Worm (Caenorhabditis elegans) whole organism, L4 larva: ENCODE measurements around the gene nhr-48.

Experiments
- D1046.2 ChIP-seq: fragments of 200-800 bp; sonication (Bioruptor generic); IDR thresholded peaks from 2 replicates; pipeline ENCODE4 v1.3.6; 2022; ENCODE audit warnings: missing genetic modification characterization, missing compliant biosample characterization
- F44E2.7 ChIP-seq: fragments of 200-800 bp; sonication (Bioruptor generic); IDR thresholded peaks from 2 replicates; pipeline ENCODE4 v2.1.2; 2022; ENCODE audit warnings: missing genetic modification characterization, missing compliant biosample characterization
- F49E8.2 ChIP-seq: sonication (generic microtip); optimal IDR thresholded peaks from 2 replicates; lab custom pipeline; 2016; ENCODE audit warnings: missing compliant biosample characterization, mild to moderate bottlenecking, missing genetic modification characterization, borderline replicate concordance
- R02D3.7 ChIP-seq: fragments of 150-350 bp; sonication (generic microtip); optimal IDR thresholded peaks from 3 replicates; lab custom pipeline; 2014; ENCODE audit warnings: missing biosample characterization, missing genetic modification characterization
- T20F7.1 ChIP-seq: fragments of 200-800 bp; sonication (Bioruptor generic); optimal IDR thresholded peaks from 2 replicates; lab custom pipeline; 2018; ENCODE audit warnings: mild to moderate bottlenecking, missing genetic modification characterization, missing compliant biosample characterization
- T26A8.4 ChIP-seq: fragments of 200-800 bp; sonication (Bioruptor generic); IDR thresholded peaks from 2 replicates; pipeline ENCODE4 v1.3.6; 2022; ENCODE audit warnings: missing genetic modification characterization, missing compliant biosample characterization
- Y48G9A.11 ChIP-seq: fragments of 200-800 bp; sonication (Bioruptor generic); IDR thresholded peaks from 2 replicates; pipeline ENCODE4 v1.3.6; 2022; ENCODE audit warnings: missing genetic modification reagents, missing genetic modification characterization, missing compliant biosample characterization
- ZK337.2 ChIP-seq: fragments of 200-800 bp; sonication (Bioruptor generic); IDR thresholded peaks from 2 replicates; pipeline ENCODE4 v1.3.6; 2022; ENCODE audit warnings: missing genetic modification reagents, missing genetic modification characterization, missing compliant biosample characterization
- ama-1 ChIP-seq: fragments of 150-350 bp; optimal IDR thresholded peaks from 2 replicates; lab custom pipeline; 2014; ENCODE audit warnings: inconsistent platforms, mixed read lengths
- arid-1 ChIP-seq: fragments of 200-800 bp; sonication (Bioruptor generic); conservative IDR thresholded peaks from 2 replicates; pipeline ENCODE4 v1.3.6; 2022; ENCODE audit warnings: missing genetic modification reagents, missing genetic modification characterization, missing compliant biosample characterization
- ceh-20 ChIP-seq: fragments of 200-800 bp; sonication (Bioruptor generic); IDR thresholded peaks from 2 replicates; pipeline ENCODE4 v1.3.6; 2022; ENCODE audit warnings: missing genetic modification reagents, missing genetic modification characterization, missing compliant biosample characterization
- ceh-28 ChIP-seq: fragments of 150-350 bp; optimal IDR thresholded peaks from 2 replicates; lab custom pipeline; 2014; ENCODE audit warnings: missing biosample characterization, missing genetic modification reagents, missing genetic modification characterization
- ctbp-1 ChIP-seq: fragments of 200-800 bp; sonication (Bioruptor generic); IDR thresholded peaks from 2 replicates; pipeline ENCODE4 v1.3.6; 2022; ENCODE audit warnings: missing genetic modification reagents, missing genetic modification characterization, missing compliant biosample characterization
- daf-16 ChIP-seq, 3 experiments: sonication (generic microtip); optimal IDR thresholded peaks; 2 replicates each; lab custom pipeline; 2016 to 2017; ENCODE audit warnings: missing genetic modification characterization in 3 of 3, missing genetic modification reagents in 3 of 3, mild to moderate bottlenecking in 2 of 3, missing compliant biosample characterization in 2 of 3, missing biosample characterization in 1 of 3, moderate library complexity in 1 of 3
- daf-8 ChIP-seq: fragments of 200-800 bp; sonication (Bioruptor generic); IDR thresholded peaks from 2 replicates; pipeline ENCODE4 v1.3.6; 2022; ENCODE audit warnings: missing genetic modification characterization, missing compliant biosample characterization
- dmd-8 ChIP-seq: fragments of 200-800 bp; sonication (Bioruptor generic); IDR thresholded peaks from 2 replicates; pipeline ENCODE4 v1.3.6; 2022; ENCODE audit warnings: missing genetic modification characterization, missing compliant biosample characterization
- dve-1 ChIP-seq: sonication (generic microtip); optimal IDR thresholded peaks from 2 replicates; lab custom pipeline; 2017; ENCODE audit warnings: antibody characterized with exemption, mild to moderate bottlenecking, missing genetic modification characterization, missing compliant biosample characterization; ENCODE audit not compliant: insufficient read depth
- egl-43 ChIP-seq: fragments of 200-800 bp; sonication (Bioruptor generic); IDR thresholded peaks from 2 replicates; pipeline ENCODE4 v1.3.6; 2022; ENCODE audit warnings: missing genetic modification reagents, missing genetic modification characterization, missing compliant biosample characterization
- fos-1 ChIP-seq: fragments of 150-350 bp; optimal IDR thresholded peaks from 2 replicates; lab custom pipeline; 2014; ENCODE audit warnings: missing biosample characterization, missing genetic modification characterization
- hlh-30 ChIP-seq: sonication (generic microtip); optimal IDR thresholded peaks from 2 replicates; lab custom pipeline; 2017; ENCODE audit warnings: antibody characterized with exemption, mild to moderate bottlenecking, missing genetic modification characterization, missing compliant biosample characterization; ENCODE audit not compliant: insufficient read depth
- hmg-1.1 ChIP-seq: fragments of 200-800 bp; sonication (Bioruptor generic); IDR thresholded peaks from 2 replicates; pipeline ENCODE4 v1.3.6; 2022; ENCODE audit warnings: missing genetic modification reagents, missing genetic modification characterization, missing compliant biosample characterization
- lim-7 ChIP-seq: fragments of 200-800 bp; sonication (Bioruptor generic); IDR thresholded peaks from 2 replicates; pipeline ENCODE4 v1.3.6; 2022; ENCODE audit warnings: missing genetic modification characterization, missing compliant biosample characterization
- lin-1 ChIP-seq: fragments of 200-800 bp; sonication (Bioruptor generic); IDR thresholded peaks from 2 replicates; pipeline ENCODE4 v1.3.6; 2022; ENCODE audit warnings: missing genetic modification reagents, missing genetic modification characterization, missing compliant biosample characterization
- lin-13 ChIP-seq: fragments of 150-350 bp; optimal IDR thresholded peaks from 2 replicates; lab custom pipeline; 2014; ENCODE audit warnings: missing biosample characterization, missing genetic modification reagents, missing genetic modification characterization
- lin-38 ChIP-seq: fragments of 200-800 bp; sonication (Bioruptor generic); IDR thresholded peaks from 2 replicates; pipeline ENCODE4 v1.3.6; 2022; ENCODE audit warnings: missing genetic modification reagents, missing genetic modification characterization, missing compliant biosample characterization
- lir-3 ChIP-seq: sonication (generic microtip); optimal IDR thresholded peaks from 2 replicates; lab custom pipeline; 2016; ENCODE audit warnings: mild to moderate bottlenecking, missing genetic modification characterization, missing compliant biosample characterization
- madf-5 ChIP-seq, 2 experiments: fragments of 200-800 bp; sonication (Bioruptor generic); IDR thresholded peaks; 2 replicates each; pipeline ENCODE4 v1.3.6; 2022; ENCODE audit warnings: missing compliant biosample characterization in 2 of 2, missing genetic modification characterization in 2 of 2
- madf-9 ChIP-seq: fragments of 200-800 bp; sonication (Bioruptor generic); conservative IDR thresholded peaks from 2 replicates; pipeline ENCODE4 v1.3.6; 2022; ENCODE audit warnings: missing genetic modification reagents, missing genetic modification characterization, missing compliant biosample characterization
- mxl-2 ChIP-seq: fragments of 200-800 bp; sonication (Bioruptor generic); conservative IDR thresholded peaks from 2 replicates; pipeline ENCODE4 v1.3.6; 2022; ENCODE audit warnings: missing genetic modification reagents, missing genetic modification characterization, missing compliant biosample characterization
- nhr-102 ChIP-seq: sonication (generic microtip); optimal IDR thresholded peaks from 2 replicates; lab custom pipeline; 2016; ENCODE audit warnings: mild to moderate bottlenecking, missing genetic modification characterization, moderate library complexity, missing compliant biosample characterization
- nhr-41 ChIP-seq: fragments of 200-800 bp; sonication (Bioruptor generic); IDR thresholded peaks from 2 replicates; pipeline ENCODE4 v1.3.6; 2022; ENCODE audit warnings: missing genetic modification reagents, missing genetic modification characterization, missing compliant biosample characterization
- pha-4 ChIP-seq, 2 experiments: fragments of 150-350 bp in 1 of 2; fragments of 200-800 bp in 1 of 2; sonication (Bioruptor generic) in 1 of 2; IDR thresholded peaks in 1 of 2; optimal IDR thresholded peaks in 1 of 2; 2 replicates each; pipeline versions ENCODE4 v1.3.6 to Lab custom; 2014 to 2022; ENCODE audit warnings: missing genetic modification characterization in 2 of 2, missing genetic modification reagents in 2 of 2, missing biosample characterization in 1 of 2, missing compliant biosample characterization in 1 of 2
- php-3 ChIP-seq: fragments of 200-800 bp; sonication (Bioruptor generic); IDR thresholded peaks from 2 replicates; pipeline ENCODE4 v1.3.6; 2022; ENCODE audit warnings: missing genetic modification reagents, missing genetic modification characterization, missing compliant biosample characterization
- rbr-2 ChIP-seq: sonication (generic microtip); optimal IDR thresholded peaks from 2 replicates; lab custom pipeline; 2016; ENCODE audit warnings: missing genotype, missing genetic modification characterization, missing compliant biosample characterization
- snpc-1.2 ChIP-seq: fragments of 200-800 bp; sonication (Bioruptor generic); IDR thresholded peaks from 2 replicates; pipeline ENCODE4 v1.3.6; 2022; ENCODE audit warnings: missing genetic modification reagents, missing genetic modification characterization, missing compliant biosample characterization
- spr-1 ChIP-seq: sonication (generic microtip); optimal IDR thresholded peaks from 2 replicates; lab custom pipeline; 2016; ENCODE audit warnings: mild to moderate bottlenecking, missing genetic modification characterization, missing compliant biosample characterization
- tra-1 ChIP-seq: fragments of 200-800 bp; sonication (Bioruptor generic); IDR thresholded peaks from 2 replicates; pipeline ENCODE4 v1.3.6; 2022; ENCODE audit warnings: missing genetic modification reagents, missing genetic modification characterization, missing compliant biosample characterization
- vab-7 ChIP-seq: fragments of 200-800 bp; sonication (Bioruptor generic); IDR thresholded peaks from 2 replicates; pipeline ENCODE4 v1.3.6; 2022; ENCODE audit warnings: missing genetic modification reagents, missing genetic modification characterization, missing compliant biosample characterization
- zag-1 ChIP-seq: fragments of 150-350 bp; optimal IDR thresholded peaks from 2 replicates; lab custom pipeline; 2014; ENCODE audit warnings: missing biosample characterization, missing genetic modification characterization
- zip-11 ChIP-seq: fragments of 200-800 bp; sonication (Bioruptor generic); IDR thresholded peaks from 2 replicates; pipeline ENCODE4 v1.3.6; 2022; ENCODE audit warnings: missing genetic modification characterization, missing compliant biosample characterization
- zip-2 ChIP-seq: fragments of 150-350 bp; optimal IDR thresholded peaks from 2 replicates; lab custom pipeline; 2014; ENCODE audit warnings: missing biosample characterization, missing genetic modification characterization

The nhr-48 gene

DNA sequence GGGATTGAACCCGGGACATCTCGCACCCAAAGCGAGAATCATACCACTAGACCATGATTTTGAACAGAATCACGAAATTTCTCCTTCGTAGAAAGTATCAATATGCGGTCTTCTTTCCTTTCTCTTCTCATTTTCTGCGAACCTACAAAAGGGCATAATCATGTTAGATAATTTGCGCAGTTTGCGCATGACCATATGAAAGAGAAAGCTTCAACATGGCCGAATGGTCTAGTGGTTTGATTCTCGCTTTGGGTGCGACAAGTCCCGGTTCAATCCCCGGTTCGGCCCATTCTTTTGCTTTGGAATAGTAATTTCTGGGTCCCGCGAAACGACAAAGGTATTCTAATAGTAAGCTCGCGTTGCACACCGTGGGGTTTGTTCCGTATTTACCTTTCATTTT lies 39.8 kb downstream of the nhr-48 start:
- peak; percentile 56; the same call in 1 of the 2 replicates for TF ChIP-seq vab-7 (GFP tag; lab: Robert Waterston, UW)
- no peak for TF ChIP-seq mxl-2
- TF ChIP-seq F44E2.7 (GFP tag; lab: Robert Waterston, UW), result 0 out of 2 replicates have a peak, but pooled peaks have one; percentile 39
- TF ChIP-seq F49E8.2 (tag; lab: Kevin White, UChicago), result no peak
- TF ChIP-seq madf-5 (GFP tag; IDR thresholded peaks at IDR 0.05; lab: Robert Waterston, UW), result 0 out of 4 replicates have a peak, but pooled peaks of 1 of the 2 experiments have one; percentile 17
- 0 out of 2 replicates have a peak, but pooled peaks have one; percentile 5 for TF ChIP-seq snpc-1.2 (GFP tag; lab: Robert Waterston, UW)
- TF ChIP-seq lin-38 (GFP tag; lab: Robert Waterston, UW), result peak; percentile 61
- TF ChIP-seq lir-3 (tag; lab: Kevin White, UChicago), result peak; percentile 15
- 0 out of 2 replicates have a peak, but pooled peaks have one; percentile 8 for TF ChIP-seq lin-1 (GFP tag; lab: Robert Waterston, UW)
- peak; percentile 57 for TF ChIP-seq nhr-102 (tag; lab: Kevin White, UChicago)
- TF ChIP-seq lim-7 (GFP tag; lab: Robert Waterston, UW), result 0 out of 2 replicates have a peak, but pooled peaks have one; percentile 5
- TF ChIP-seq pha-4 (GFP tag; IDR thresholded peaks at IDR 0.05; lab: Robert Waterston, UW), result peak; percentile 19; the same call in 1 of the 2 replicates
- TF ChIP-seq pha-4 (tag; optimal IDR thresholded peaks at IDR 0.05; lab: Kevin White, UChicago), result no peak
- no peak for TF ChIP-seq zip-2 (tag; lab: Kevin White, UChicago)
- peak; percentile 0 for TF ChIP-seq rbr-2 (tag; lab: Kevin White, UChicago)
- peak; percentile 47; the same call in 1 of the 2 replicates for TF ChIP-seq ctbp-1 (GFP tag; lab: Robert Waterston, UW)
- TF ChIP-seq zag-1 (tag; lab: Kevin White, UChicago), result no peak
- TF ChIP-seq T26A8.4 (GFP tag; lab: Robert Waterston, UW), result peak; percentile 81
- no peak for TF ChIP-seq daf-8 (GFP tag; lab: Robert Waterston, UW)
- peak; percentile 44 for TF ChIP-seq Y48G9A.11 (GFP tag; lab: Robert Waterston, UW)
- peak; percentile 28; the same call in 1 of the 2 replicates for TF ChIP-seq hmg-1.1 (GFP tag; lab: Robert Waterston, UW)
- TF ChIP-seq daf-16 (GFP tag; optimal IDR thresholded peaks at IDR 0.05; lab: Kevin White, UChicago), result peak in 1 of 2 experiments; percentile 15
- TF ChIP-seq daf-16 (tag; optimal IDR thresholded peaks at IDR 0.05; lab: Kevin White, UChicago), result peak; percentile 5
- TF ChIP-seq tra-1 (GFP tag; lab: Robert Waterston, UW), result peak; percentile 56
- 0 out of 2 replicates have a peak, but pooled peaks have one; percentile 5 for TF ChIP-seq arid-1
- 0 out of 2 replicates have a peak, but pooled peaks have one; percentile 45 for TF ChIP-seq D1046.2 (GFP tag; lab: Robert Waterston, UW)
- TF ChIP-seq dve-1 (tag; lab: Kevin White, UChicago), result peak; percentile 5
- no peak for TF ChIP-seq fos-1 (tag; lab: Kevin White, UChicago)
- 0 out of 2 replicates have a peak, but pooled peaks have one; percentile 10 for TF ChIP-seq zip-11 (GFP tag; lab: Robert Waterston, UW)
- no peak for TF ChIP-seq ama-1
- peak; percentile 28 for TF ChIP-seq hlh-30 (tag; lab: Kevin White, UChicago)
- peak; percentile 7; the same call in 1 of the 2 replicates for TF ChIP-seq ceh-20 (GFP tag; lab: Robert Waterston, UW)
- TF ChIP-seq egl-43 (GFP tag; lab: Robert Waterston, UW), result peak; percentile 81
- peak; percentile 70 for TF ChIP-seq dmd-8 (GFP tag; lab: Robert Waterston, UW)
- no peak for TF ChIP-seq T20F7.1
- 0 out of 2 replicates have a peak, but pooled peaks have one; percentile 20 for TF ChIP-seq php-3
- TF ChIP-seq nhr-41 (GFP tag; lab: Robert Waterston, UW), result peak; percentile 52; the same call in 1 of the 2 replicates

DNA sequence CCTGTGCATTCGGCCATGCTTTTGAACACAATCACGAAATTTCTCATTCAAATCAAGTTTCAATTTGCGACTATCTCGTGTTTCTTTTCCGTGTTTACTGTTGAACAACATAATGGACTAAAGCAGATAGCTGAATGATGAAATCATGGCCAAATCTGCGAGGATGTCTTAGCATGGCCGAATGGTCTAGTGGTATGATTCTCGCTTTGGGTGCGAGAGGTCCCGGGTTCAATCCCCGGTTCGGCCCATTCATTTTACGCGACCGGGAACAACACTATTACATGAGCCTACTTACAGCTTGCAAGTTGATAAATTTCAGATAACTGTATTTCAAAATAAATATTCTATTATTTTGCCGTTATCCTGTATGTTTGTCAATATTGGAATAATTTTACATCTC lies 43.2 kb downstream of the nhr-48 start:
- TF ChIP-seq egl-43 (GFP tag; lab: Robert Waterston, UW) (peak; percentile 53; the same call in 1 of the 2 replicates), R02D3.7 (tag; lab: Kevin White, UChicago) (no peak), spr-1 (tag; lab: Kevin White, UChicago) (no peak), ctbp-1 (GFP tag; lab: Robert Waterston, UW) (0 out of 2 replicates have a peak, but pooled peaks have one; percentile 14), snpc-1.2 (GFP tag; lab: Robert Waterston, UW) (peak; percentile 56; the same call in 1 of the 2 replicates), ceh-28 (no peak), vab-7 (GFP tag; lab: Robert Waterston, UW) (0 out of 2 replicates have a peak, but pooled peaks have one; percentile 23), lin-13 (GFP tag; lab: Kevin White, UChicago) (no peak), lin-1 (GFP tag; lab: Robert Waterston, UW) (0 out of 2 replicates have a peak, but pooled peaks have one; percentile 33), Y48G9A.11 (GFP tag; lab: Robert Waterston, UW) (peak; percentile 60; the same call in 1 of the 2 replicates), ZK337.2 (0 out of 2 replicates have a peak, but pooled peaks have one; percentile 40), madf-9 (peak; percentile 18; the same call in 1 of the 2 replicates), lim-7 (GFP tag; lab: Robert Waterston, UW) (peak; percentile 44; the same call in 1 of the 2 replicates), lir-3 (tag; lab: Kevin White, UChicago) (no peak)
- TF ChIP-seq, all 104 proteins: peak for 9
